Fruit fly (Drosophila melanogaster) whole organism, prepupa: ENCODE data around the gene CG16824.

Experiments used
- CG10631 ChIP-seq: fragments of 200-800 bp; sonication (Bioruptor generic); optimal IDR thresholded peaks from 2 replicates; lab custom pipeline; 2016; ENCODE audit warnings: missing biosample characterization, missing genetic modification characterization
- CG34406 ChIP-seq: fragments of 200-800 bp; sonication (Bioruptor generic); optimal IDR thresholded peaks from 3 replicates; lab custom pipeline; 2016; ENCODE audit warnings: missing biosample characterization, missing genetic modification characterization
- CG6276 ChIP-seq: fragments of 200-800 bp; sonication (Bioruptor generic); optimal IDR thresholded peaks from 2 replicates; lab custom pipeline; 2017; ENCODE audit warnings: missing biosample characterization, mild to moderate bottlenecking, missing genetic modification characterization
- CG8119 ChIP-seq: fragments of 200-800 bp; sonication (Bioruptor generic); IDR thresholded peaks from 3 replicates; pipeline ENCODE4 v1.3.6; 2022; ENCODE audit warnings: missing biosample characterization, missing genetic modification characterization
- Hr38 ChIP-seq: sonication (Bioruptor generic); optimal IDR thresholded peaks from 2 replicates; lab custom pipeline; 2016; ENCODE audit warnings: missing biosample characterization, missing genetic modification characterization
- Sox14 ChIP-seq: fragments of 200-800 bp; sonication (Bioruptor generic); optimal IDR thresholded peaks from 3 replicates; lab custom pipeline; 2016; ENCODE audit warnings: missing biosample characterization, missing genetic modification characterization
- ss ChIP-seq, 2 experiments: fragments of 200-800 bp; sonication (Bioruptor generic); optimal IDR thresholded peaks; 2 replicates in 1 of 2; 3 replicates in 1 of 2; lab custom pipeline; 2017 to 2018; ENCODE audit warnings: mild to moderate bottlenecking in 2 of 2, missing biosample characterization in 2 of 2, missing genetic modification characterization in 2 of 2, moderate library complexity in 1 of 2

- TF ChIP-seq CG10631 (no peak), Hr38 (GFP tag; lab: Kevin White, UChicago) (no peak), Sox14 (GFP tag; lab: Kevin White, UChicago) (no peak), CG6276 (no peak), ss (GFP tag; optimal IDR thresholded peaks at IDR 0.05; lab: Kevin White, UChicago) (no peak), CG34406 (no peak), CG8119 (no peak)
Observed at dm6 chr2L:13332736-13333135, 39.9 kb downstream of the CG16824 start.
